Fruit fly (Drosophila melanogaster): ENCODE results near the gene toc.

Gene toc

dm6 chr2L:3155804-3156203 is 11.2 kb upstream of the toc start:
- TF ChIP-seq Med (GFP tag): peak; percentile 54
- peak; percentile 73; the same call in 1 of the 2 replicates for TF ChIP-seq vvl (GFP tag; IDR thresholded peaks at IDR 0.05)
- peak; percentile 68 for TF ChIP-seq CG6654 (GFP tag; optimal IDR thresholded peaks at IDR 0.05)
- TF ChIP-seq Drgx (GFP tag; IDR thresholded peaks at IDR 0.05): no peak
- no peak for TF ChIP-seq Scr (GFP tag; IDR thresholded peaks at IDR 0.05; ENCODE audit: partially characterized antibody)

- no peak for TF ChIP-seq Oaz (GFP tag; IDR thresholded peaks at IDR 0.05)
- peak; percentile 31 for TF ChIP-seq Ets65A (GFP tag)
- TF ChIP-seq Bgb (GFP tag; IDR thresholded peaks at IDR 0.05; ENCODE audit: partially characterized antibody): no peak
- TF ChIP-seq CG8765 (GFP tag; IDR thresholded peaks at IDR 0.05): 0 out of 2 replicates have a peak, but pooled peaks have one; percentile 21
- peak; percentile 54 for TF ChIP-seq Med (GFP tag)
- peak; percentile 27 for TF ChIP-seq sens (GFP tag)
These were observed 10.2 kb upstream of the toc start for dm6 chr2L:3154749-3155148.

dm6 chr2L:3152696-3153613 is 8.4 kb upstream of the toc start:
- no peak for TF ChIP-seq prd (optimal IDR thresholded peaks at IDR 0.05)
- peak; percentile 95 for TF ChIP-seq prd (GFP tag; IDR thresholded peaks at IDR 0.05)
- TF ChIP-seq pros (GFP tag; optimal IDR thresholded peaks at IDR 0.05): peak; percentile 42
- TF ChIP-seq klu (GFP tag; IDR thresholded peaks at IDR 0.05): peak; percentile 85
- peak; percentile 90 for TF ChIP-seq grau (tag; optimal IDR thresholded peaks at IDR 0.05)
- TF ChIP-seq dati (GFP tag; IDR thresholded peaks at IDR 0.05): peak; percentile 90
- peak; percentile 99 for TF ChIP-seq Med (GFP tag)
- no peak for TF ChIP-seq CG16813 (GFP tag; IDR thresholded peaks at IDR 0.05; ENCODE audit: partially characterized antibody)
- TF ChIP-seq vnd (GFP tag; IDR thresholded peaks at IDR 0.05; ENCODE audit: partially characterized antibody): no peak
- TF ChIP-seq tx (GFP tag; optimal IDR thresholded peaks at IDR 0.05): peak; percentile 95
- peak; percentile 93 for TF ChIP-seq CG6254 (GFP tag; optimal IDR thresholded peaks at IDR 0.05)
- peak; percentile 91 for TF ChIP-seq Ada2b (GFP tag; IDR thresholded peaks at IDR 0.05)
- TF ChIP-seq trh (GFP tag; optimal IDR thresholded peaks at IDR 0.05): peak; percentile 82
- peak; percentile 86 for TF ChIP-seq zen (tag; optimal IDR thresholded peaks at IDR 0.05)
- peak; percentile 95 for TF ChIP-seq CG8388 (GFP tag; optimal IDR thresholded peaks at IDR 0.05)
- TF ChIP-seq CG6272 (GFP tag; IDR thresholded peaks at IDR 0.05): peak; percentile 90
- TF ChIP-seq pzg (GFP tag; optimal IDR thresholded peaks at IDR 0.05): no peak
- peak; percentile 94 for TF ChIP-seq Oli (tag; optimal IDR thresholded peaks at IDR 0.05)
- TF ChIP-seq nau (GFP tag; optimal IDR thresholded peaks at IDR 0.05): peak; percentile 91
- peak; percentile 63; the same call in 1 of the 3 replicates for TF ChIP-seq z (GFP tag; IDR thresholded peaks at IDR 0.05)
- no peak for TF ChIP-seq Doc3 (GFP tag; IDR thresholded peaks at IDR 0.05; ENCODE audit: partially characterized antibody)
- no peak for TF ChIP-seq Sin3A (optimal IDR thresholded peaks at IDR 0.05)
- peak; percentile 16 for TF ChIP-seq CG6765 (GFP tag; optimal IDR thresholded peaks at IDR 0.05)
- TF ChIP-seq CG4730 (GFP tag; IDR thresholded peaks at IDR 0.05): peak; percentile 93
- TF ChIP-seq Hsf (GFP tag; optimal IDR thresholded peaks at IDR 0.05): peak; percentile 95
- TF ChIP-seq HLH3B (GFP tag; IDR thresholded peaks at IDR 0.05): peak; percentile 96
- TF ChIP-seq CG17186 (GFP tag; optimal IDR thresholded peaks at IDR 0.05): peak; percentile 82
- peak; percentile 36 for TF ChIP-seq B-H2 (GFP tag; optimal IDR thresholded peaks at IDR 0.05)
- TF ChIP-seq esg (GFP tag; conservative IDR thresholded peaks at IDR 0.05): peak; percentile 91
- TF ChIP-seq CG33557 (GFP tag; optimal IDR thresholded peaks at IDR 0.05): peak; percentile 88
- TF ChIP-seq stc (GFP tag; IDR thresholded peaks at IDR 0.05): peak; percentile 93
- TF ChIP-seq HmgD (GFP tag; optimal IDR thresholded peaks at IDR 0.05): peak; percentile 83
- peak; percentile 87 for TF ChIP-seq CG17802 (tag; optimal IDR thresholded peaks at IDR 0.05)
- TF ChIP-seq hkb (optimal IDR thresholded peaks at IDR 0.05): no peak
- peak; percentile 96 for TF ChIP-seq hkb (GFP tag; IDR thresholded peaks at IDR 0.05)
- peak; percentile 86 for TF ChIP-seq CG16815 (GFP tag; optimal IDR thresholded peaks at IDR 0.05)
- TF ChIP-seq run (tag; optimal IDR thresholded peaks at IDR 0.05): peak; percentile 87
